Fruit fly (Drosophila melanogaster): ENCODE results near the gene DIP-iota.
A peak's percentile ranks its signal among the peaks of the same experiment; 100 is the strongest.

The DIP-iota gene

DNA sequence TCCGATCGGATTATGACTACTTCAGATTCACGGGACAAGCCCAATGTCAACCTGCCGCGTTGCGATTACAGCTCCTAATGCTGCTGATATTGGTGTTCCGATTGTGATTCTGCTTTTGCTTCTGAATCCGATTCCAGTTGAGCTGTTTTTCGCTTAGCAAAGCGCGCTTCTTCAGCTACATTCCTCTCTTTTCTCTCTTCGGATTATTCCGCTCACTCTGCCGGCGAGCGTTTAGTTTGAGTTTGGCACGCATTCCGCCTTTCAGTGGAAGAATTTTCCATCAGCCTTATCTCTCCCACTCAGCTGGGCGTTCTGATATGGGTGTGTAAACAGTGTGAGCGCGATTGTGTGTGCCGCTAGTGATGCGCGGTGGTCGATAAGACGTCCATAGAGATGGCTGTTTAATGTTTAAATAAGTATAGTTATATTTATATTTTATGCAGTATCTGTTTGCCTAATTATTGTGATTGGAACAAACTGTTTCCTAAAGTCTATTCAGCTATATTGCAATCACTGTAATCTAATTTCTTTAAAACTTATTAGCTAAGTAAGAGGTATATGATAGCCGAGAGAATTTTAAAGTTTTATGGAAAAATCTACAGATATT is 46.3 kb upstream of the DIP-iota start, which contains the start of gene Galt (continued):
- TF ChIP-seq CG4318 (GFP tag; optimal IDR thresholded peaks at IDR 0.05) = no peak
- peak; percentile 86 for TF ChIP-seq CG6854 (GFP tag; optimal IDR thresholded peaks at IDR 0.05)
- TF ChIP-seq Eip75B (GFP tag; optimal IDR thresholded peaks at IDR 0.05) = peak; percentile 42
- no peak for TF ChIP-seq CG32006 (GFP tag; optimal IDR thresholded peaks at IDR 0.05)
- TF ChIP-seq vri (GFP tag; optimal IDR thresholded peaks at IDR 0.05) = peak; percentile 33
- TF ChIP-seq CG1621 (tag; optimal IDR thresholded peaks at IDR 0.05) = no peak
- TF ChIP-seq CG8319 (GFP tag; optimal IDR thresholded peaks at IDR 0.05) = no peak
- TF ChIP-seq fd85E (GFP tag; optimal IDR thresholded peaks at IDR 0.05) = no peak
- no peak for TF ChIP-seq CG6276 (GFP tag; optimal IDR thresholded peaks at IDR 0.05)
- no peak for TF ChIP-seq CG9139 (GFP tag; optimal IDR thresholded peaks at IDR 0.05)
- peak; percentile 80 for TF ChIP-seq Eip78C (GFP tag)
- peak; percentile 79 for TF ChIP-seq svp (GFP tag)
- TF ChIP-seq CG6808 (GFP tag; optimal IDR thresholded peaks at IDR 0.05) = no peak
- no peak for TF ChIP-seq Hr38 (GFP tag; optimal IDR thresholded peaks at IDR 0.05)

DNA sequence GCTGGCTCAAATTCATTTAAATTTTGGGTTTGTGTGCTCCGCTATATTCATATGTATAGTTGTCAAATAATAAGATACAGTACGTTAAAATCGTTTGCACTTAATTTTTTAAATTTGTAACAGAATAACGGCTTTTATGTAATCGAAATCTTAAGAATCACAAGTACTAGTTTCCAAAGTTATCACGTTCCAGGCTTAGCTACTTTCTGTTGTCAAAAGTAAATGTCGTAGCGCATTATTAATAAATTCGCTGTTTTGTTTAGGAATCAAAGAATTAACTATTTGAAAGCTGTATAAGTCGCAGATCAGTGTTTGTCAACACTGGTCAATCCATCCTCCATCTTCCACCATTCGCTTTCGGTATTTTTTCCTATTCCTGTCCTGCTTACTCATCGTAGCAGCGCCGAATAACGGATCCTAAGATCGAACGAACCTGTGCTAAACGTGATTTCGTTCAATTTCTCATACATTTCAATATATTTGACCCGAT is 42.1 kb upstream of the DIP-iota start, which contains the start of the genes CG13771, CG34310 and cup:
Gene CG13771, minus strand, starts transcription at position 51 of the 490 bp plus-strand sequence.
Gene CG34310, plus strand, starts transcription at position 103 of the 490 bp plus-strand sequence.
Gene cup, plus strand, starts transcription at position 103 of the 490 bp plus-strand sequence.
- TF ChIP-seq Hr4 (GFP tag; optimal IDR thresholded peaks at IDR 0.05) (no peak), Eip78C (GFP tag) (peak; percentile 54)

DNA sequence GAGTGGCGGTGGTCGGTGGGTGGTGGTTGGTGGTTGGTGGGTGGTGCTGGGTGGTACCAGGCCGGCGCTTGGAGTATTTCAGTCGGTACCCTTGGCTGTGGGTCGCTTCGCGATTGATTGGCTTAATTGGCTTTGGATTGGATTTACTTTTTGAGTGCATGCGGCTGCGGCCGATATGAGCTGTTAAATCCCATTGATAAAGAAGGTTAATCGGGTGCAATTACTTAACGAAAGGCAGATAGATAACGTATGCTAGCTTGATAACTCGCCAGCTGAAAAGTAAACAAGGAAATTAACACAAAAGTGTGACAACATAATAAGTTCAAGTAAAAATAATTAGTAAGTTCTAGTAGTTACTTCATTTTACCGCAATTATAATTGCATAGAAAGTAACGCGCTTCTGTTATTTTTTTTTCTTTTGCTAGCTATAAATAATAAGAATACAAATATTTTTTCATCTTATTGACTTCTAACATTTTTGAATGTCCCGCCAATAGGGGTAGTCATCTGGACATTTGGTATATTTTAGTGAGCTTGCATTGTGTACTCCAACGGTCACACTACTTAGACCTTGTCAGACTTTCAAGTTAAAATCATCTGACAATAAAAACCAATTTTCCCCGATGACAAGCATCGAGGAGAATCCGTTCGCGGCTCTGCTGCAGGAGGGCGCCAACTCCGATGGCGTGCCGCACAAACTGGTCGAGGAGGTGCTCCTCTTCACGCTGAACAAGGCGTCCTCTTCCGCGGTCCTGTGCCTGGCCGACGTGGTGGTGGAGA is 36.7 kb upstream of the DIP-iota start, which contains the start of the genes CG31636 and Ube4A:
Gene CG31636, minus strand, starts transcription at position 184 of the 780 bp plus-strand sequence.
Gene Ube4A, plus strand, starts transcription at position 549 of the 780 bp plus-strand sequence.
- TF ChIP-seq spab (GFP tag; optimal IDR thresholded peaks at IDR 0.05) (no peak), CG11902 (GFP tag; optimal IDR thresholded peaks at IDR 0.05) (no peak), CG8119 (GFP tag; IDR thresholded peaks at IDR 0.05) (no peak), CG10631 (GFP tag; optimal IDR thresholded peaks at IDR 0.05) (no peak), svp (GFP tag) (peak; percentile 100), net (GFP tag; optimal IDR thresholded peaks at IDR 0.05) (no peak), Ets21C (GFP tag; optimal IDR thresholded peaks at IDR 0.05) (no peak), salr (GFP tag; optimal IDR thresholded peaks at IDR 0.05) (no peak), fd85E (GFP tag; optimal IDR thresholded peaks at IDR 0.05) (no peak), vri (GFP tag; optimal IDR thresholded peaks at IDR 0.05) (peak; percentile 82), eg (GFP tag; IDR thresholded peaks at IDR 0.05) (no peak)

DNA sequence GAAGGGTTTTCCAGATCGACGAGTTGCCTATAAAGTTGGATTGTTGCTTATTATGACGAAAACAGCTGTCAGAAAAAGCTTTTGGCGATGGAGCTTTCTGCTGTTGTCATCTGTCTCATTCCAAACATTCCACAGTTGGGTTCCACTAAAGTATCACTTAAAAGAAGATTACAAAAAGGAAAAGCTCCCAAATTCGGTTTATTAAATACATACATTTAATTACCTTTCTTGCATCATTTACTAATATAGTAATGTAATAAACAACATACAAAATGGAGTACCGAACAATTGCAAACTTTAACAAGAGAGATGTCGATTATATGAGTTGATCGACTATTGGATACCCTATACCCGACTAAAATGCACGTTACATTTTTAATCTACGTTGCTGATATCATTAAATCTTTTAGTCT is 34.8 kb upstream of the DIP-iota start, which contains the start of gene CG31633:
Gene CG31633, minus strand, starts transcription at position 58 of the 413 bp plus-strand sequence.
- TF ChIP-seq acj6 (GFP tag; optimal IDR thresholded peaks at IDR 0.05) = no peak
- TF ChIP-seq Ets96B (tag; optimal IDR thresholded peaks at IDR 0.05) = no peak
- peak; percentile 92 for TF ChIP-seq achi (GFP tag; optimal IDR thresholded peaks at IDR 0.05)

DNA sequence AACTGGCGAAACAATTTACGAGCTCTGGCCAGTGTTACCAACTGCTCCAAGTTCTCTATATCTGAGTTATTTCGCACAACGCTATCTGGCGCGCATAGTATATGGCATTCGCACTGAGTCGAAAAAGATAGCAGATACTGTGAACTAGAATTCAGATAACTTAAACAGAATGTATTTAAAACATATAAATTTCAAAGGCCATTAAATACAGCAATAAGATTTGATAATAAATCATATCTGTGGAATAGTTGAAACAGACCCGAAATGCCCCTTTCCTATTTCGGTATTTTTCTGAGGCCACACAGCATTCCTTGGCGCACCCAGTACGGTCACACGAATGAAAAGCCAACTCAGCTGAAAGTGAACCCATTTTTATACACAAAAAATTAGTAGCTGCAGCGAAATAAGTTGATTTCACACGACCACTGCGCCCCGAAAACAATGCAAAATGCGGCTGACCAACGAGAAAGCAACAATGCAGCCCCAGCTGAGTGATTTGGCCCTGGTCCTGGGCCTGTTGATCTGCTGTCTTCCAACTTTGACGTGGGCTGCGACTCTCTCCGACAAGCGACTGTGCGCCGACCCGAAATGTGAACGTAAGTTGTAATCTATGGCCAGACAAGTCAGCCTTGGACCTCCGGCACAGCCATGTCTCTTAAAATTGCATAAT is 27.7 kb upstream of the DIP-iota start, which contains the start of the genes CG31635 and Tango1:
Gene CG31635, minus strand, starts transcription at position 30 of the 670 bp plus-strand sequence.
Gene Tango1, plus strand, starts transcription at position 304 of the 670 bp plus-strand sequence.
- TF ChIP-seq Sox14 (GFP tag; optimal IDR thresholded peaks at IDR 0.05) (peak; percentile 51), fkh (GFP tag; optimal IDR thresholded peaks at IDR 0.05) (no peak), pdm3 (GFP tag; optimal IDR thresholded peaks at IDR 0.05) (no peak), OdsH (GFP tag; optimal IDR thresholded peaks at IDR 0.05) (no peak), vri (GFP tag; optimal IDR thresholded peaks at IDR 0.05) (peak; percentile 20), CG6276 (GFP tag; optimal IDR thresholded peaks at IDR 0.05) (no peak), svp (GFP tag) (peak; percentile 83), CG15336 (GFP tag; IDR thresholded peaks at IDR 0.05) (no peak), Sox15 (GFP tag; optimal IDR thresholded peaks at IDR 0.05) (no peak), CG3032 (tag; optimal IDR thresholded peaks at IDR 0.05) (peak; percentile 22), CG6808 (GFP tag; optimal IDR thresholded peaks at IDR 0.05) (no peak), Hr39 (GFP tag; optimal IDR thresholded peaks at IDR 0.05) (no peak), Ets96B (tag; optimal IDR thresholded peaks at IDR 0.05) (no peak), CG7368 (GFP tag; optimal IDR thresholded peaks at IDR 0.05) (no peak), fd85E (GFP tag; optimal IDR thresholded peaks at IDR 0.05) (no peak), Blimp-1 (GFP tag; optimal IDR thresholded peaks at IDR 0.05) (peak; percentile 48), CG9139 (GFP tag; optimal IDR thresholded peaks at IDR 0.05) (no peak), Gug (GFP tag; IDR thresholded peaks at IDR 0.05) (peak; percentile 21; the same call in 1 of the 2 replicates), CG1621 (tag; optimal IDR thresholded peaks at IDR 0.05) (no peak), lz (GFP tag; optimal IDR thresholded peaks at IDR 0.05) (peak; percentile 34), esn (GFP tag; optimal IDR thresholded peaks at IDR 0.05) (peak; percentile 11)

Data from whole organism, prepupa.